Worm (Caenorhabditis elegans) whole organism, L2 larva: ENCODE data around the gene cav-1.

Source experiments
- F13H6.1 ChIP-seq: sonication (generic microtip); optimal IDR thresholded peaks from 2 replicates; lab custom pipeline; 2016; ENCODE audit warnings: missing genetic modification characterization, missing compliant biosample characterization
- R02D3.7 ChIP-seq: fragments of 150-350 bp; optimal IDR thresholded peaks from 2 replicates; lab custom pipeline; 2014; ENCODE audit warnings: missing biosample characterization, missing genetic modification characterization
- Y55F3AM.14 ChIP-seq: fragments of 200-800 bp; sonication (Bioruptor generic); optimal IDR thresholded peaks from 2 replicates; lab custom pipeline; 2018; ENCODE audit warnings: mild to moderate bottlenecking, missing genetic modification characterization, missing compliant biosample characterization
- alr-1 ChIP-seq: fragments of 150-350 bp; optimal IDR thresholded peaks from 2 replicates; lab custom pipeline; 2014; ENCODE audit warnings: missing biosample characterization, missing genetic modification characterization
- aly-2 ChIP-seq: fragments of 150-350 bp; optimal IDR thresholded peaks from 2 replicates; lab custom pipeline; 2014; ENCODE audit warnings: missing biosample characterization, missing genetic modification characterization
- ama-1 ChIP-seq: fragments of 150-350 bp; optimal IDR thresholded peaks from 2 replicates; lab custom pipeline; 2018; ENCODE audit warnings: inconsistent platforms
- blmp-1 ChIP-seq: sonication (generic microtip); optimal IDR thresholded peaks from 2 replicates; lab custom pipeline; 2017; ENCODE audit warnings: missing genetic modification characterization, mild to moderate bottlenecking, missing compliant biosample characterization, antibody characterized with exemption, moderate library complexity; ENCODE audit not compliant: insufficient read depth
- ceh-16 ChIP-seq: fragments of 150-350 bp; optimal IDR thresholded peaks from 2 replicates; lab custom pipeline; 2014; ENCODE audit warnings: missing biosample characterization, missing genetic modification characterization
- ceh-82 ChIP-seq: fragments of 150-350 bp; optimal IDR thresholded peaks from 2 replicates; lab custom pipeline; 2014; ENCODE audit warnings: missing biosample characterization, missing genetic modification characterization
- egl-27 ChIP-seq: sonication (generic microtip); optimal IDR thresholded peaks from 3 replicates; lab custom pipeline; 2017; ENCODE audit warnings: missing biosample characterization, missing genetic modification reagents, missing genetic modification characterization
- elt-3 ChIP-seq: sonication (generic microtip); optimal IDR thresholded peaks from 2 replicates; lab custom pipeline; 2017; ENCODE audit warnings: missing biosample characterization, missing genetic modification characterization
- lin-11 ChIP-seq: fragments of 150-350 bp; sonication (generic microtip); optimal IDR thresholded peaks from 2 replicates; lab custom pipeline; 2014; ENCODE audit warnings: missing biosample characterization, missing genetic modification characterization, inconsistent platforms, mixed read lengths
- lin-39 ChIP-seq: fragments of 150-350 bp; optimal IDR thresholded peaks from 2 replicates; lab custom pipeline; 2014; ENCODE audit warnings: missing biosample characterization, missing genetic modification reagents, missing genetic modification characterization
- lsy-2 ChIP-seq, 2 experiments: fragments of 150-350 bp in 1 of 2; sonication (generic microtip) in 1 of 2; optimal IDR thresholded peaks; 2 replicates each; lab custom pipeline; 2014 to 2017; ENCODE audit warnings: missing biosample characterization in 2 of 2, missing genetic modification characterization in 2 of 2
- mab-5 ChIP-seq: fragments of 150-350 bp; optimal IDR thresholded peaks from 2 replicates; lab custom pipeline; 2014; ENCODE audit warnings: missing biosample characterization, missing genetic modification characterization
- mbf-1 ChIP-seq: sonication (generic microtip); optimal IDR thresholded peaks from 2 replicates; lab custom pipeline; 2017; ENCODE audit warnings: missing biosample characterization, missing genetic modification characterization
- mdl-1 ChIP-seq, 2 experiments: fragments of 150-350 bp in 1 of 2; sonication (generic microtip) in 1 of 2; optimal IDR thresholded peaks; 2 replicates each; lab custom pipeline; 2017; ENCODE audit warnings: missing biosample characterization in 2 of 2, missing genetic modification characterization in 2 of 2
- nhr-12 ChIP-seq: fragments of 150-350 bp; optimal IDR thresholded peaks from 2 replicates; lab custom pipeline; 2014; ENCODE audit warnings: missing biosample characterization, missing genetic modification characterization
- nhr-129 ChIP-seq: fragments of 150-350 bp; optimal IDR thresholded peaks from 2 replicates; lab custom pipeline; 2014; ENCODE audit warnings: missing biosample characterization, missing genetic modification characterization
- nhr-21 ChIP-seq: fragments of 150-350 bp; optimal IDR thresholded peaks from 2 replicates; lab custom pipeline; 2014; ENCODE audit warnings: missing biosample characterization, missing genetic modification characterization
- nhr-23 ChIP-seq: fragments of 150-350 bp; optimal IDR thresholded peaks from 2 replicates; lab custom pipeline; 2014; ENCODE audit warnings: missing biosample characterization, missing genetic modification reagents, missing genetic modification characterization
- nhr-237 ChIP-seq: fragments of 150-350 bp; optimal IDR thresholded peaks from 2 replicates; lab custom pipeline; 2014; ENCODE audit warnings: missing biosample characterization, missing genetic modification characterization
- nhr-25 ChIP-seq: fragments of 150-350 bp; sonication (generic microtip); optimal IDR thresholded peaks from 3 replicates; lab custom pipeline; 2014; ENCODE audit warnings: missing biosample characterization, missing genetic modification characterization
- nhr-6 ChIP-seq: fragments of 150-350 bp; optimal IDR thresholded peaks from 2 replicates; lab custom pipeline; 2014; ENCODE audit warnings: missing biosample characterization, missing genetic modification characterization
- peb-1 ChIP-seq: fragments of 150-350 bp; optimal IDR thresholded peaks from 2 replicates; lab custom pipeline; 2014; ENCODE audit warnings: missing biosample characterization, missing genetic modification characterization
- skn-1 ChIP-seq: sonication (generic microtip); optimal IDR thresholded peaks from 2 replicates; lab custom pipeline; 2017; ENCODE audit warnings: missing biosample characterization, missing genetic modification characterization
- sma-3 ChIP-seq: sonication (generic microtip); optimal IDR thresholded peaks from 2 replicates; lab custom pipeline; 2016; ENCODE audit warnings: missing genetic modification reagents, missing genetic modification characterization, missing compliant biosample characterization
- sma-9 ChIP-seq, 2 experiments: fragments of 150-350 bp in 1 of 2; sonication (generic microtip) in 1 of 2; optimal IDR thresholded peaks; 2 replicates each; lab custom pipeline; 2014 to 2016; ENCODE audit warnings: missing genetic modification characterization in 2 of 2, mild to moderate bottlenecking in 1 of 2, missing biosample characterization in 1 of 2, missing compliant biosample characterization in 1 of 2, missing genetic modification reagents in 1 of 2, moderate library complexity in 1 of 2
- snpc-4 ChIP-seq: fragments of 150-350 bp; optimal IDR thresholded peaks from 2 replicates; lab custom pipeline; 2014; ENCODE audit warnings: missing biosample characterization, missing genetic modification characterization
- unc-39 ChIP-seq: fragments of 150-350 bp; optimal IDR thresholded peaks from 2 replicates; lab custom pipeline; 2014; ENCODE audit warnings: missing biosample characterization, missing genetic modification characterization
- unc-55 ChIP-seq: fragments of 150-350 bp; sonication (generic microtip); optimal IDR thresholded peaks from 3 replicates; lab custom pipeline; 2014; ENCODE audit warnings: missing biosample characterization, missing genetic modification reagents, missing genetic modification characterization
- zag-1 ChIP-seq: fragments of 150-350 bp; optimal IDR thresholded peaks from 2 replicates; lab custom pipeline; 2014; ENCODE audit warnings: missing biosample characterization, missing genetic modification characterization
- ztf-11 ChIP-seq: sonication (generic microtip); optimal IDR thresholded peaks from 2 replicates; lab custom pipeline; 2017; ENCODE audit warnings: missing biosample characterization, missing genetic modification characterization

cav-1 gene

ce11 chrIV:9778016-9778415 is 5.7 kb downstream of the cav-1 start, which contains the start of gene T13F2.6:
TSS of gene T13F2.6 (plus strand) at chrIV:9778321.
- TF ChIP-seq egl-27 (tag; lab: Kevin White, UChicago): no peak
- no peak for TF ChIP-seq nhr-21 (tag; lab: Kevin White, UChicago)
- no peak for TF ChIP-seq peb-1
- no peak for TF ChIP-seq sma-9 (GFP tag; optimal IDR thresholded peaks at IDR 0.05; lab: Kevin White, UChicago)
- TF ChIP-seq sma-9 (tag; optimal IDR thresholded peaks at IDR 0.05; lab: Kevin White, UChicago): no peak
- TF ChIP-seq ama-1 (lab: Kevin White, UChicago): no peak
- TF ChIP-seq unc-55: no peak

ce11 chrIV:9784689-9785088 is 12.4 kb downstream of the cav-1 start, which contains the start of gene sre-4:
TSS of gene sre-4 (minus strand) at chrIV:9784789.
- TF ChIP-seq lin-11 (no peak), nhr-12 (no peak), blmp-1 (tag; lab: Kevin White, UChicago) (no peak), mbf-1 (tag; lab: Kevin White, UChicago) (no peak), lsy-2 (tag; optimal IDR thresholded peaks at IDR 0.05; lab: Kevin White, UChicago) (no peak), mdl-1 (tag; optimal IDR thresholded peaks at IDR 0.05; lab: Kevin White, UChicago) (no peak), snpc-4 (no peak), peb-1 (no peak), aly-2 (tag; lab: Kevin White, UChicago) (no peak), zag-1 (tag; lab: Kevin White, UChicago) (no peak), egl-27 (tag; lab: Kevin White, UChicago) (no peak), nhr-6 (tag; lab: Kevin White, UChicago) (no peak), ama-1 (lab: Kevin White, UChicago) (no peak), sma-3 (GFP tag; lab: Kevin White, UChicago) (no peak), skn-1 (no peak), ceh-82 (tag; lab: Kevin White, UChicago) (no peak)
- TF ChIP-seq, all 48 proteins: peak for 0

- TF ChIP-seq elt-3 (tag; lab: Kevin White, UChicago): no peak
- no peak for TF ChIP-seq nhr-21 (tag; lab: Kevin White, UChicago)
- no peak for TF ChIP-seq lsy-2 (tag; optimal IDR thresholded peaks at IDR 0.05; lab: Kevin White, UChicago)
- TF ChIP-seq alr-1 (tag; lab: Kevin White, UChicago): no peak
- no peak for TF ChIP-seq ceh-16
- TF ChIP-seq ceh-82 (tag; lab: Kevin White, UChicago): no peak
- no peak for TF ChIP-seq mdl-1 (tag; optimal IDR thresholded peaks at IDR 0.05; lab: Kevin White, UChicago)
- TF ChIP-seq, all 48 proteins: peak for 0
These were observed 17.2 kb downstream of the cav-1 start, which contains the start of gene T13F2.4 for ce11 chrIV:9789496-9789895. TSS of gene T13F2.4 (plus strand) at chrIV:9789796.

DNA sequence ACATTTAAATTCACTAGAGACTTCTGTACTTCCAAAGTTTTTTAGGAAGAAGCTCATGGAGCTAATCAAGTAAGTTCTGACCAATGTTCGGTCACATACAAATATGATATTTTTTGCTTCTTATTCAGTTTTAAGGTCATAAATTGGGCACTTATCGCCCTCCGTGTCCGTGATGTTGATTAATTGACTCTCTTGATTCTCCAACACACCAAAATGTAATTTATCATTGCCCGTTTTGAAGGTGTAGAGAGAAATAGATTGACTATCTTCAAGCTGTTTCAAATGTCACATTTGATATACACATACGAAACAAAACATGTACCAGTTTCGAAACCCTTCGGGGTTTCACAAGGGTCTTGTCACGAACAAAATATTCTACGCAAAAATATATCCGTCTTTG is 18.4 kb downstream of the cav-1 start:
- TF ChIP-seq mab-5 (tag; lab: Kevin White, UChicago) (no peak), nhr-25 (peak; percentile 50), nhr-129 (tag; lab: Kevin White, UChicago) (no peak), sma-9 (GFP tag; optimal IDR thresholded peaks at IDR 0.05; lab: Kevin White, UChicago) (no peak), sma-9 (tag; optimal IDR thresholded peaks at IDR 0.05; lab: Kevin White, UChicago) (no peak), blmp-1 (tag; lab: Kevin White, UChicago) (no peak), elt-3 (tag; lab: Kevin White, UChicago) (no peak), ceh-16 (peak; percentile 78), ztf-11 (no peak), Y55F3AM.14 (no peak), ama-1 (lab: Kevin White, UChicago) (no peak), R02D3.7 (no peak), snpc-4 (no peak), mdl-1 (tag; optimal IDR thresholded peaks at IDR 0.05; lab: Kevin White, UChicago) (no peak), nhr-23 (tag; lab: Kevin White, UChicago) (no peak), F13H6.1 (tag; lab: Kevin White, UChicago) (no peak), nhr-21 (tag; lab: Kevin White, UChicago) (peak; percentile 2), lin-39 (tag; lab: Kevin White, UChicago) (peak; percentile 56)

DNA sequence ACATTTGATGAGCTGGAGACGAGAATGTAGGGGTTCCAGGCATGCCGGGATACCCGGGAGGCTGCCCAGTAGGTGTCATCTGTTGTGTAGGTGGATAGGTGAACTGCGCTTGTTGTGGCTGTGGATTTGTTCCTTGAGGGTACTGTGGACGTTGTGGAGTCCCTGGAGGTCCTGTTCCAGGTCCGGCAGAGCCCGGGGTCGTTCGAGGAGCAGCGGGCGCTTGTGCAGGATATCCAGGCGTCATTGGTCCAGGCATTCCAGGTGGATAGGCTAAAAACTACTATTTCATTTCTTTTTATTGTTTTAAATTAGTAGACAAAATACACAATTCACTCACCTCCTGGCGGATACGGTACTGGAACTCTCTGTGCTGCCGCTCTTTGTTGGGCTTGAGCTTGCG is 22.9 kb downstream of the cav-1 start:
- no peak for TF ChIP-seq nhr-129 (tag; lab: Kevin White, UChicago)
- TF ChIP-seq nhr-21 (tag; lab: Kevin White, UChicago): no peak
- TF ChIP-seq unc-39 (tag; lab: Kevin White, UChicago): no peak
- no peak for TF ChIP-seq nhr-237 (tag; lab: Kevin White, UChicago)
- TF ChIP-seq, all 48 proteins: peak for 0
